Worm (Caenorhabditis elegans) whole organism, L2 larva: ENCODE data around the gene tin-9.1.

Experiments
- Y55F3AM.14 ChIP-seq: fragments of 200-800 bp; sonication (Bioruptor generic); optimal IDR thresholded peaks from 2 replicates; lab custom pipeline; 2018; ENCODE audit warnings: mild to moderate bottlenecking, missing genetic modification characterization, missing compliant biosample characterization
- ZK546.5 ChIP-seq: sonication (generic microtip); optimal IDR thresholded peaks from 2 replicates; lab custom pipeline; 2017; ENCODE audit warnings: missing biosample characterization, missing genetic modification characterization
- aly-2 ChIP-seq: fragments of 150-350 bp; optimal IDR thresholded peaks from 2 replicates; lab custom pipeline; 2014; ENCODE audit warnings: missing biosample characterization, missing genetic modification characterization
- ceh-16 ChIP-seq: fragments of 150-350 bp; optimal IDR thresholded peaks from 2 replicates; lab custom pipeline; 2014; ENCODE audit warnings: missing biosample characterization, missing genetic modification characterization
- ceh-82 ChIP-seq: fragments of 150-350 bp; optimal IDR thresholded peaks from 2 replicates; lab custom pipeline; 2014; ENCODE audit warnings: missing biosample characterization, missing genetic modification characterization
- crh-2 ChIP-seq: sonication (generic microtip); optimal IDR thresholded peaks from 2 replicates; lab custom pipeline; 2017; ENCODE audit warnings: missing biosample characterization, missing genetic modification characterization
- dmd-4 ChIP-seq: sonication (generic microtip); optimal IDR thresholded peaks from 2 replicates; lab custom pipeline; 2017; ENCODE audit warnings: missing biosample characterization, missing genetic modification characterization
- elt-1 ChIP-seq: fragments of 150-350 bp; optimal IDR thresholded peaks from 2 replicates; lab custom pipeline; 2014; ENCODE audit warnings: missing biosample characterization, missing genetic modification characterization
- gmeb-1 ChIP-seq: fragments of 150-350 bp; optimal IDR thresholded peaks from 2 replicates; lab custom pipeline; 2014; ENCODE audit warnings: missing biosample characterization, missing genetic modification characterization
- lin-11 ChIP-seq: fragments of 150-350 bp; sonication (generic microtip); optimal IDR thresholded peaks from 2 replicates; lab custom pipeline; 2014; ENCODE audit warnings: missing biosample characterization, missing genetic modification characterization, inconsistent platforms, mixed read lengths
- mab-5 ChIP-seq: fragments of 150-350 bp; optimal IDR thresholded peaks from 2 replicates; lab custom pipeline; 2014; ENCODE audit warnings: missing biosample characterization, missing genetic modification characterization
- mbf-1 ChIP-seq: sonication (generic microtip); optimal IDR thresholded peaks from 2 replicates; lab custom pipeline; 2017; ENCODE audit warnings: missing biosample characterization, missing genetic modification characterization
- mdl-1 ChIP-seq, 2 experiments: fragments of 150-350 bp in 1 of 2; sonication (generic microtip) in 1 of 2; optimal IDR thresholded peaks; 2 replicates each; lab custom pipeline; 2017; ENCODE audit warnings: missing biosample characterization in 2 of 2, missing genetic modification characterization in 2 of 2
- nhr-129 ChIP-seq: fragments of 150-350 bp; optimal IDR thresholded peaks from 2 replicates; lab custom pipeline; 2014; ENCODE audit warnings: missing biosample characterization, missing genetic modification characterization
- nhr-21 ChIP-seq: fragments of 150-350 bp; optimal IDR thresholded peaks from 2 replicates; lab custom pipeline; 2014; ENCODE audit warnings: missing biosample characterization, missing genetic modification characterization
- nhr-23 ChIP-seq: fragments of 150-350 bp; optimal IDR thresholded peaks from 2 replicates; lab custom pipeline; 2014; ENCODE audit warnings: missing biosample characterization, missing genetic modification reagents, missing genetic modification characterization
- nhr-6 ChIP-seq: fragments of 150-350 bp; optimal IDR thresholded peaks from 2 replicates; lab custom pipeline; 2014; ENCODE audit warnings: missing biosample characterization, missing genetic modification characterization
- nhr-77 ChIP-seq: fragments of 150-350 bp; optimal IDR thresholded peaks from 2 replicates; lab custom pipeline; 2014; ENCODE audit warnings: missing biosample characterization, missing genetic modification characterization
- peb-1 ChIP-seq: fragments of 150-350 bp; optimal IDR thresholded peaks from 2 replicates; lab custom pipeline; 2014; ENCODE audit warnings: missing biosample characterization, missing genetic modification characterization
- sem-4 ChIP-seq: fragments of 150-350 bp; optimal IDR thresholded peaks from 2 replicates; lab custom pipeline; 2014; ENCODE audit warnings: missing biosample characterization, missing genetic modification reagents, missing genetic modification characterization
- skn-1 ChIP-seq: sonication (generic microtip); optimal IDR thresholded peaks from 2 replicates; lab custom pipeline; 2017; ENCODE audit warnings: missing biosample characterization, missing genetic modification characterization
- unc-39 ChIP-seq: fragments of 150-350 bp; optimal IDR thresholded peaks from 2 replicates; lab custom pipeline; 2014; ENCODE audit warnings: missing biosample characterization, missing genetic modification characterization
- unc-62 ChIP-seq: fragments of 150-350 bp; optimal IDR thresholded peaks from 2 replicates; lab custom pipeline; 2014; ENCODE audit warnings: missing biosample characterization, missing genetic modification reagents, missing genetic modification characterization
- ztf-4 ChIP-seq: fragments of 150-350 bp; optimal IDR thresholded peaks from 2 replicates; lab custom pipeline; 2014; ENCODE audit warnings: missing biosample characterization, missing genetic modification characterization

Gene tin-9.1

ce11 chrIV:7010195-7010594 is 34.2 kb downstream of the tin-9.1 start:
- no peak for TF ChIP-seq nhr-77
- TF ChIP-seq mbf-1 (tag; lab: Kevin White, UChicago) = no peak
- TF ChIP-seq ztf-4 = no peak
- no peak for TF ChIP-seq unc-62 (GFP tag; lab: Kevin White, UChicago)
- no peak for TF ChIP-seq nhr-6 (tag; lab: Kevin White, UChicago)
- TF ChIP-seq nhr-23 (tag; lab: Kevin White, UChicago) = no peak
- no peak for TF ChIP-seq ZK546.5 (tag; lab: Kevin White, UChicago)
- no peak for TF ChIP-seq nhr-129 (tag; lab: Kevin White, UChicago)
- TF ChIP-seq gmeb-1 (tag; lab: Kevin White, UChicago) = no peak
- TF ChIP-seq unc-39 (tag; lab: Kevin White, UChicago) = no peak
- no peak for TF ChIP-seq lin-11
- no peak for TF ChIP-seq sem-4 (tag; lab: Kevin White, UChicago)
- no peak for TF ChIP-seq skn-1 (tag; lab: Kevin White, UChicago)

- TF ChIP-seq aly-2 (tag; lab: Kevin White, UChicago) = no peak
- TF ChIP-seq ZK546.5 (tag; lab: Kevin White, UChicago) = no peak
- no peak for TF ChIP-seq Y55F3AM.14 (GFP tag; lab: Kevin White, UChicago)
- no peak for TF ChIP-seq peb-1 (tag; lab: Kevin White, UChicago)
- TF ChIP-seq ceh-16 = no peak
- TF ChIP-seq elt-1 (tag; lab: Kevin White, UChicago) = no peak
- no peak for TF ChIP-seq dmd-4 (tag; lab: Kevin White, UChicago)
- TF ChIP-seq nhr-77 = no peak
Measured at ce11 chrIV:7009531-7009930, 34.9 kb downstream of the tin-9.1 start, which contains the start of gene C25A8.2. Gene C25A8.2 (plus strand): TSS chrIV:7009831.

- TF ChIP-seq mdl-1 (tag; optimal IDR thresholded peaks at IDR 0.05; lab: Kevin White, UChicago) = no peak
Measured at ce11 chrIV:7003323-7003722, 41.1 kb downstream of the tin-9.1 start, which contains the start of gene cht-3. Gene cht-3 (plus strand): TSS chrIV:7003623.

ce11 chrIV:6999206-6999605 is 45.2 kb downstream of the tin-9.1 start, which contains the start of gene C25A8.5:
Gene C25A8.5 (plus strand): TSS chrIV:6999506.
- no peak for TF ChIP-seq nhr-6 (tag; lab: Kevin White, UChicago)

- TF ChIP-seq ceh-82 (tag; lab: Kevin White, UChicago) (no peak), crh-2 (tag; lab: Kevin White, UChicago) (no peak), mab-5 (tag; lab: Kevin White, UChicago) (no peak), ceh-16 (no peak), Y55F3AM.14 (GFP tag; lab: Kevin White, UChicago) (no peak), mbf-1 (tag; lab: Kevin White, UChicago) (no peak), lin-11 (no peak), ztf-4 (no peak), dmd-4 (tag; lab: Kevin White, UChicago) (no peak), nhr-21 (tag; lab: Kevin White, UChicago) (no peak)
Measured at ce11 chrIV:6997918-6998317, 46.5 kb downstream of the tin-9.1 start.
